Worm (Caenorhabditis elegans): ENCODE results near the gene vps-60.

DNA sequence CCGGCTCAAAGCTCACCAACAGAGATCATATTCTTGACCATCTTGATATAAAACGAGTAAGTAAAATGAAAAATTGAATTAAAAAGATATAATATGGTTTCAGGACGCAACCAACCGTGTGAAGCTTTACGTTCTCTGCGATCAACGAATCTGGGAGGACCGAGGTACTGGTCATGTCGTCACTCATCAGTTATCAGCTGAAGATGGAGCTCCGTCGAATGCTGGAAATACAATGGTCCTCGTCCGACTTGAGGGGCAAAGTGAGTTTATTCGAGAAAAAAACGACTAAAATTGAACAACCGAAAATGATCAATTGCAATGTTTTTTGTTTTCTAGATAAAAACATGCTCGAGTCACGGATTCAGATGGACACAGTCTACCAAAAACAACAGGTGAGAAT lies 2.6 kb upstream of the vps-60 start:
- TF ChIP-seq elt-1 (tag; optimal IDR thresholded peaks at IDR 0.05) = no peak
- TF ChIP-seq lin-15B (tag; optimal IDR thresholded peaks at IDR 0.05) = no peak
- no peak for TF ChIP-seq jun-1 (tag; optimal IDR thresholded peaks at IDR 0.05)
- no peak for TF ChIP-seq nhr-237 (tag; optimal IDR thresholded peaks at IDR 0.05)
- TF ChIP-seq pha-4 (tag; optimal IDR thresholded peaks at IDR 0.05) = no peak
- TF ChIP-seq egl-27 (tag; optimal IDR thresholded peaks at IDR 0.05) = no peak
- TF ChIP-seq nhr-23 (tag; optimal IDR thresholded peaks at IDR 0.05) = no peak
- TF ChIP-seq fkh-2 (tag; optimal IDR thresholded peaks at IDR 0.05) = no peak

Measured in whole organism, L3 larva.